Worm (Caenorhabditis elegans) whole organism, L3 larva: ENCODE data around the gene fipr-14.

ENCODE experiments used
- ceh-9 ChIP-seq: sonication (generic microtip); optimal IDR thresholded peaks from 2 replicates; lab custom pipeline; 2018; ENCODE audit warnings: missing biosample characterization, missing genetic modification characterization
- elt-2 ChIP-seq: sonication (generic microtip); optimal IDR thresholded peaks from 2 replicates; lab custom pipeline; 2016; ENCODE audit warnings: missing genetic modification reagents, mild to moderate bottlenecking, missing genetic modification characterization, missing compliant biosample characterization
- fkh-10 ChIP-seq: sonication (generic microtip); optimal IDR thresholded peaks from 2 replicates; lab custom pipeline; 2017; ENCODE audit warnings: missing biosample characterization, missing genetic modification reagents, missing genetic modification characterization
- jun-1 ChIP-seq: fragments of 150-350 bp; optimal IDR thresholded peaks from 2 replicates; lab custom pipeline; 2014; ENCODE audit warnings: missing biosample characterization, missing genetic modification reagents, missing genetic modification characterization
- nhr-11 ChIP-seq: fragments of 150-350 bp; optimal IDR thresholded peaks from 2 replicates; lab custom pipeline; 2014; ENCODE audit warnings: missing biosample characterization, missing genetic modification characterization
- nhr-23 ChIP-seq: fragments of 150-350 bp; optimal IDR thresholded peaks from 2 replicates; lab custom pipeline; 2014; ENCODE audit warnings: missing biosample characterization, missing genetic modification reagents, missing genetic modification characterization
- nhr-237 ChIP-seq: fragments of 150-350 bp; optimal IDR thresholded peaks from 2 replicates; lab custom pipeline; 2014; ENCODE audit warnings: missing biosample characterization, missing genetic modification characterization
- sea-2 ChIP-seq: fragments of 150-350 bp; sonication (generic microtip); optimal IDR thresholded peaks from 4 replicates; lab custom pipeline; 2014; ENCODE audit warnings: missing biosample characterization, missing genetic modification reagents, missing genetic modification characterization
- snpc-4 ChIP-seq: fragments of 150-350 bp; optimal IDR thresholded peaks from 2 replicates; lab custom pipeline; 2014; ENCODE audit warnings: missing biosample characterization, missing genetic modification characterization
- unc-39 ChIP-seq: sonication (generic microtip); optimal IDR thresholded peaks from 4 replicates; lab custom pipeline; 2017; ENCODE audit warnings: missing biosample characterization, missing genetic modification characterization
- unc-62 ChIP-seq: fragments of 150-350 bp; sonication (generic microtip); optimal IDR thresholded peaks from 4 replicates; lab custom pipeline; 2014; ENCODE audit warnings: missing biosample characterization, missing genetic modification reagents, missing genetic modification characterization
- ztf-11 ChIP-seq: fragments of 150-350 bp; optimal IDR thresholded peaks from 2 replicates; lab custom pipeline; 2014; ENCODE audit warnings: missing biosample characterization, missing genetic modification characterization
- ztf-4 ChIP-seq: fragments of 150-350 bp; optimal IDR thresholded peaks from 2 replicates; lab custom pipeline; 2014; ENCODE audit warnings: missing biosample characterization, missing genetic modification characterization

ce11 chrIV:10876844-10877243 lies at the start of gene fipr-14:
- no peak for TF ChIP-seq nhr-23
- no peak for TF ChIP-seq ztf-4 (tag; lab: Kevin White, UChicago)
- TF ChIP-seq ceh-9 (tag; lab: Kevin White, UChicago) = no peak
- no peak for TF ChIP-seq unc-39 (tag; lab: Kevin White, UChicago)
- TF ChIP-seq nhr-11 = no peak
- no peak for TF ChIP-seq fkh-10 (GFP tag; lab: Kevin White, UChicago)
- TF ChIP-seq ztf-11 (tag; lab: Kevin White, UChicago) = no peak
- TF ChIP-seq nhr-237 (tag; lab: Kevin White, UChicago) = no peak
- TF ChIP-seq jun-1 (tag; lab: Kevin White, UChicago) = no peak
- no peak for TF ChIP-seq snpc-4
- TF ChIP-seq elt-2 = no peak
- TF ChIP-seq sea-2 = no peak
- TF ChIP-seq unc-62 (GFP tag; lab: Kevin White, UChicago) = no peak
